Worm (Caenorhabditis elegans): ENCODE measurements around the gene best-20.

The best-20 gene

DNA sequence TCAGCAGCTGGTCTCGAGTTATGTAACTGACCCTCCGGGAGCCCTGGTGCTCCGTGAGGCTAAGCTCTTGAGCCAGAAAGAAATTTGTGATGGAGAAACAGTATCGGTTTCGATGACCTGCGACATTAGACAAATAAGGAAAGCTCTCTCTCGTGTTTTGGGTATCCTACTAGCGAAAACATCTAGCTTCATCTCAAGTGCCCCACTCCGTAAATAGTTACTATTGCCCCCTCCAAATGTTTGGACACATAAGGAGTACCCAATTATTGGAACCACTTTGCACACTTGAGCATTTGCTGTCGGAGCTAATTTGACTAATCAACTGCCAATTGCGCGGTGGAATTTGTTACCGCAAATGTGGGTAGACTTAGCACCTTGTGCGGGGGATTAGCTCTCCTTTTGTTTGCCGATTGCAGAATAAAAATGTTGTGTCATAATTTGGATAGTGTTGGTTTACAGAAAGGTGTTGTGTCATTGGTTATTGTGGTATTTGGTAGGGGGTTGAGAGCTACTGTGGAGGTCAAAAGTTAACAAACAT lies 8.1 kb downstream of the best-20 start:
- TF ChIP-seq ama-1 (optimal IDR thresholded peaks at IDR 0.05): no peak
- TF ChIP-seq sea-2 (GFP tag; optimal IDR thresholded peaks at IDR 0.05): no peak
- no peak for TF ChIP-seq elt-1 (tag; optimal IDR thresholded peaks at IDR 0.05)
- no peak for TF ChIP-seq ceh-9 (tag; optimal IDR thresholded peaks at IDR 0.05)
- no peak for TF ChIP-seq ztf-4 (tag; optimal IDR thresholded peaks at IDR 0.05)
- TF ChIP-seq egl-27 (tag; optimal IDR thresholded peaks at IDR 0.05): no peak
- TF ChIP-seq mdl-1 (tag; optimal IDR thresholded peaks at IDR 0.05): no peak
- no peak for TF ChIP-seq ZK546.5 (tag; optimal IDR thresholded peaks at IDR 0.05)
- no peak for TF ChIP-seq nfya-1 (tag; optimal IDR thresholded peaks at IDR 0.05; ENCODE audit: insufficient read depth)
- no peak for TF ChIP-seq nhr-76 (tag; optimal IDR thresholded peaks at IDR 0.05)
- no peak for TF ChIP-seq elt-3 (tag; optimal IDR thresholded peaks at IDR 0.05)

DNA sequence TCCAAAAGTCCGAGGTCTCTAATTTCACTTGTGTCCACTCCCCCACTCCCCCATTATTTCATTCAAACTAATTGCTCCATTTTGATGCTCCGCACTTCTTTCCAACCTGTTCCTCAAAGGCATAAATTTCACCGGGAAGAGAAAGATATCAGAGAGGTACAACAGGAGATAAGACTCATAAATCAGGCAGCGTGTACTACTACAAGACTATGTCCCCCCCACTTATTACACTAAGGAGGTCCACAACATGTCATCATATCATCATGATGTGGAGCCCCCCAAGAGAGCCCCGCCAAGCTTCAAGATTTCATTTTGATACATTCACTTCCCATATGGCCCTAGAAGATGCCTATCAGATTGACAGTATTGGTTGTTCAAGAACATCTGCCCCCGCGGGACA lies 9.4 kb downstream of the best-20 start:
- TF ChIP-seq hmg-11 (tag; optimal IDR thresholded peaks at IDR 0.05) (no peak), R02D3.7 (tag; optimal IDR thresholded peaks at IDR 0.05) (no peak), nhr-28 (tag; optimal IDR thresholded peaks at IDR 0.05) (no peak), lin-15B (tag; optimal IDR thresholded peaks at IDR 0.05) (no peak), ceh-9 (tag; optimal IDR thresholded peaks at IDR 0.05) (no peak), ztf-4 (tag; optimal IDR thresholded peaks at IDR 0.05) (no peak), ceh-16 (tag; optimal IDR thresholded peaks at IDR 0.05) (no peak), lsy-12 (tag; optimal IDR thresholded peaks at IDR 0.05) (no peak), mml-1 (tag; optimal IDR thresholded peaks at IDR 0.05) (no peak), fos-1 (tag; optimal IDR thresholded peaks at IDR 0.05) (no peak), pha-4 (tag; optimal IDR thresholded peaks at IDR 0.05) (no peak), ceh-28 (tag; optimal IDR thresholded peaks at IDR 0.05) (no peak), nhr-12 (tag; optimal IDR thresholded peaks at IDR 0.05) (no peak), unc-62 (GFP tag; optimal IDR thresholded peaks at IDR 0.05) (no peak)

DNA sequence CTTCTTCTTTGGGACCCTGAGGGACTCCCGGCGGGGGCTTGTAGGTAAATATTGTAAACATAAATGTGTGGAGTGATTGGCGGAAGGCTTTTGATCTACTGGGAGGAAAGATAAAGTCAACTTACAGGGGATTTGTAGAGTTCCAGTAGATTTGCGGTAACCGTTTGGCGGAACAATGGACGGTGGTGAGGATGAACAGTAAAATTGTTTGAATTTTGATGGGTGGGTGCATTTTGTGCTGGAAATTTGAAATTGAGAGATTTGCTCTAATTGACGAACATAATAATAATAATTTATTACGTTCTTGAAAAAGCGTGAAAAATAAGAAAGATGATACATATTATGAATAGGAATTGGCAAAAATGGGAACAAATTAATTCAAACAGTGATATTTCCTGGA lies 10.6 kb downstream of the best-20 start, which contains the start of gene vab-2:
Gene vab-2 (minus strand): TSS at position 238 of the 400 bp plus-strand sequence.
- no peak for TF ChIP-seq elt-2 (tag; optimal IDR thresholded peaks at IDR 0.05)
- no peak for TF ChIP-seq nhr-23 (tag; optimal IDR thresholded peaks at IDR 0.05)
- TF ChIP-seq sea-2 (GFP tag; optimal IDR thresholded peaks at IDR 0.05): no peak
- no peak for TF ChIP-seq tbx-2 (tag; optimal IDR thresholded peaks at IDR 0.05)
- TF ChIP-seq pha-4 (tag; optimal IDR thresholded peaks at IDR 0.05): no peak
- TF ChIP-seq elt-3 (tag; optimal IDR thresholded peaks at IDR 0.05): no peak
- TF ChIP-seq unc-62 (GFP tag; optimal IDR thresholded peaks at IDR 0.05): no peak
- TF ChIP-seq ama-1 (optimal IDR thresholded peaks at IDR 0.05): no peak
- TF ChIP-seq mdl-1 (tag; optimal IDR thresholded peaks at IDR 0.05): no peak

DNA sequence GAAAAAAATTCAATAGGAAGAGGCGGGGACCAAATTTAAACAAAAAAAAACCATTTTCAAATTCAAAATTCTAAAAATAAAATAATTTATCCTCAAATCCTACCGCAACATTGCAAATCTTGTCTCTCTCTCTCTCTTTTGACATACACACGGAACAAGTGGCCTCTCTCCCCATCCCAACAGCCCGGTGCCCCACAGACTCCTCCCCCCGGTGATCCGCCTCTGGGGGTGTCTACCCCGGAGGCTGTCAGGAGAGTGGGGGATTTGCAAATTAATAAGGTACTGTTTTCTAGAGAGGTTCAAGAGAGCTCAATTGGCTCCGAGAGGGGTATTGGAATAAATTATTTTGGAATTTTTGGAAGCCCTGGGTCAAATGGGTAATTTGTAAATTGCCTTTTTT lies 11.7 kb downstream of the best-20 start:
- TF ChIP-seq ZK546.5 (tag; optimal IDR thresholded peaks at IDR 0.05) (no peak), elt-1 (tag; optimal IDR thresholded peaks at IDR 0.05) (no peak), nfya-1 (tag; optimal IDR thresholded peaks at IDR 0.05; ENCODE audit: insufficient read depth) (no peak), elt-2 (tag; optimal IDR thresholded peaks at IDR 0.05) (no peak), daf-12 (tag; optimal IDR thresholded peaks at IDR 0.05) (no peak), mml-1 (tag; optimal IDR thresholded peaks at IDR 0.05) (no peak), fos-1 (tag; optimal IDR thresholded peaks at IDR 0.05) (no peak), nhr-12 (tag; optimal IDR thresholded peaks at IDR 0.05) (no peak), nhr-11 (tag; optimal IDR thresholded peaks at IDR 0.05) (no peak)

DNA sequence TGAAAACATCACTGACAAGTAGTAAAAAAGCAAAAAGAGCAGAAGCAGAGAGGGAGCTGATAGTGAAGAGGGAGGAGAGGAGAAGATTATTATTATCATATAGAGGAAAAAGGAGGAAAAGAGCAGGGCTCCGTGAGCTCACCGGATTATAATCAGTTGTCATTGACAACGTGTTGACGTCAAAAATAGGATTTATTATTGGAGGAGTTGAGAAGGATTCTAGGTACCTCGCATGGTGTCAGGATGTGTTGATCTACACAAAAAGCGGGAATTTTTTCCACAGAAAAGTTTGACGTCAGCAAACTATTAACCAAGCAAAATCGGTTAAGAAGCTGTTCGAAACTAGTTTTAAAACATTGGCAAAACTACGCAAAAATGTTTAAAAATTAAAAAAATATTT lies 18.1 kb downstream of the best-20 start:
- no peak for TF ChIP-seq fkh-10 (GFP tag; optimal IDR thresholded peaks at IDR 0.05)
- TF ChIP-seq skn-1 (tag; optimal IDR thresholded peaks at IDR 0.05): no peak
- TF ChIP-seq ztf-11 (tag; optimal IDR thresholded peaks at IDR 0.05): no peak
- no peak for TF ChIP-seq ceh-9 (tag; optimal IDR thresholded peaks at IDR 0.05)
- TF ChIP-seq nhr-12 (tag; optimal IDR thresholded peaks at IDR 0.05): no peak
- TF ChIP-seq hmg-11 (tag; optimal IDR thresholded peaks at IDR 0.05): no peak

DNA sequence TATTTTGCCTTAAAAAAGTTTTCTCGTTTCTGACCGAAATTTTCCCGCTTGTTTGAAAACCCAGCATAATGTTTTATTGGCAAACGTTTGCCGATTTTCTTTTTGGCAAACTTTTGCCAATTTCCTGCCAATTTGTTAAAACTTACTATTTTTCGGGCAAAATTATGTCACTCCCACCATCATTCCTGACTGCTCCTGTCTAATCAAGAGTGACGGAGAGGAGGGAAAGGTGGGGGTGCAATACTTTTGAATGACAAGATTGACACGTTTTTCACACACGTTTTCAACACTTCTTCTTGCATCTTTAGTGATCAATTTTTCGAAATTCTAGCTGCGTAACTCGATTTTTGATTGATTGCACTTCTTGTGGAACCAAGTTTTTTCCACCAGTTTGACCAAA lies 25.5 kb downstream of the best-20 start:
- TF ChIP-seq ceh-9 (tag; optimal IDR thresholded peaks at IDR 0.05) (no peak), aly-2 (tag; optimal IDR thresholded peaks at IDR 0.05) (no peak), nhr-25 (tag; optimal IDR thresholded peaks at IDR 0.05) (no peak), zag-1 (tag; optimal IDR thresholded peaks at IDR 0.05) (no peak), nhr-11 (tag; optimal IDR thresholded peaks at IDR 0.05) (no peak), fos-1 (tag; optimal IDR thresholded peaks at IDR 0.05) (no peak), skn-1 (tag; optimal IDR thresholded peaks at IDR 0.05) (no peak), lsy-12 (tag; optimal IDR thresholded peaks at IDR 0.05) (no peak), mdl-1 (tag; optimal IDR thresholded peaks at IDR 0.05) (no peak), ceh-16 (tag; optimal IDR thresholded peaks at IDR 0.05) (no peak), tbx-2 (tag; optimal IDR thresholded peaks at IDR 0.05) (no peak), ceh-28 (tag; optimal IDR thresholded peaks at IDR 0.05) (no peak), daf-12 (tag; optimal IDR thresholded peaks at IDR 0.05) (no peak), elt-1 (tag; optimal IDR thresholded peaks at IDR 0.05) (no peak)
